Worm (Caenorhabditis elegans): Measurements from ENCODE around the gene F23H11.4.

The F23H11.4 gene

DNA sequence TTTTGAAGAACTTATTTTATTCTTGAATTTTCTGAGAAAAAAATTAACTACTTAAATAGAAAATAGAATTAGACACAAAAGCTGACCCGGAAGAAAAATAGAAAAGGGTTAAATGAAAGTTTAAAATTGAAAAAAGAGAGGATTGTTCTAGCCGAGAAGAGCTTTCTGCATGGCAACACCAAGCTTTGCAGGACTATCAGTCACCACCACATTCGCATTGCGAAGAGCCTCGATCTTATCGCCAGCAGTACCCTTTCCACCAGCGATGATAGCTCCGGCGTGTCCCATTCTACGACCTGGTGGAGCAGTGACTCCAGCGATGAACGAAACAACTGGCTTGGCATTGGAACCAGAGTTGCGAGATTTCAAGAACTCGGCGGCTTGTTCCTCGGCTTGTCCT, 7.2 kb downstream of the F23H11.4 start (continued):
- TF ChIP-seq lin-35 (GFP tag; optimal IDR thresholded peaks at IDR 0.05) (no peak), him-1 (tag; optimal IDR thresholded peaks at IDR 0.05) (peak; percentile 39), unc-130 (GFP tag; optimal IDR thresholded peaks at IDR 0.05) (no peak), cebp-1 (GFP tag; IDR thresholded peaks at IDR 0.05) (no peak), cebp-1 (tag; optimal IDR thresholded peaks at IDR 0.05) (no peak), fkh-3 (tag; optimal IDR thresholded peaks at IDR 0.05) (no peak), lir-1 (GFP tag; conservative IDR thresholded peaks at IDR 0.05) (no peak), F22D6.2 (tag; optimal IDR thresholded peaks at IDR 0.05) (no peak), F10E7.11 (tag; optimal IDR thresholded peaks at IDR 0.05) (peak; percentile 20), ekl-4 (GFP tag; IDR thresholded peaks at IDR 0.05) (peak; percentile 57; the same call in 1 of the 2 replicates), lsy-27 (tag; optimal IDR thresholded peaks at IDR 0.05; ENCODE audit: borderline replicate concordance, insufficient read depth) (no peak), ets-4 (GFP tag; optimal IDR thresholded peaks at IDR 0.05) (no peak), tbx-9 (tag; optimal IDR thresholded peaks at IDR 0.05; ENCODE audit: borderline replicate concordance) (no peak), T26A5.8 (tag; optimal IDR thresholded peaks at IDR 0.05) (no peak)

DNA sequence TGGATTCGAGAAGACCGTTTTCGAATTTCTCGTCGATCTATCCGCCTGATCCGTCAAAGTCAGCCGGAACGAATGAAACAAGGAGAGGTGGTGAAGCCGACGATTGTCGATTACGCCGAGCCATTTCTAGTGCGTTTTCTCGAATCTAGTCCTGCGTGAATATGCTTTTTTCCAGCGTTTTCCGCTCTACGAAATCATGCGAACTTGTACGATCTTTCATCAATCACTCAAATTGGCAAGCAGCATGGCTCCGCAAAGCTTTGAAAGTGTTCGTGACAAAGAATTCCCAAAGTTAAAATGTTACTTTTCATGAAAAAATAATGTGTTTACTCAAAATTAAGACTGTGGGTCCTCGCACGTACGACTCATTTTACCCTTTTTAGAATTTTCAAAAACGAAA, 10.4 kb downstream of the F23H11.4 start:
- TF ChIP-seq Y67H2A.10 (GFP tag; conservative IDR thresholded peaks at IDR 0.05) (no peak), lag-1 (GFP tag; IDR thresholded peaks at IDR 0.05) (0 out of 2 replicates have a peak, but pooled peaks have one; percentile 40), nfya-2 (GFP tag; IDR thresholded peaks at IDR 0.05) (no peak), egrh-3 (GFP tag; IDR thresholded peaks at IDR 0.05) (no peak), ztf-25 (GFP tag; IDR thresholded peaks at IDR 0.05) (no peak)

DNA sequence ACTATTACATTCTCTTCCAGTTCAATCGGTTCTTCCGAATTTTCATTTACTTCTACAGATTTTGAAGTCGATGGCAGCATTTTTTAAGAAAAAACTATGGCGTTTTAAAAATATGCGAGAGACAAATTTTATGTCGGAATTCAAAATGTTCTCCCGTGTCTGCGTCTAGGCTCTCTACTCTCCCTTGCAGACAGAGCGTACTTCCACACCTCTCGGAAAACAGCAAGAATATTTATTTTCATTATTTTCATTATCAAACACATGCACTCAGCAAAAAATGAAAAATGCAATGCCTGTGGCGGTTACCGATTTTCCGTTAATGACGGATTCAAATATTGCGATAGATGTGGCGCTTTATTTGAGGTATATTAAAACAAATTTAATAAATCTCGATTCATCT, 11.8 kb downstream of the F23H11.4 start, which contains the start of the genes ztf-18 and F23H11.2:
ztf-18 (minus strand) TSS at position 188 of the 400 bp plus-strand sequence.
F23H11.2 (plus strand) TSS at position 223 of the 400 bp plus-strand sequence.
- TF ChIP-seq madf-10 (tag; optimal IDR thresholded peaks at IDR 0.05) (no peak), lin-26 (GFP tag; IDR thresholded peaks at IDR 0.05) (no peak), Y56A3A.18 (GFP tag; IDR thresholded peaks at IDR 0.05) (no peak), attf-3 (GFP tag; conservative IDR thresholded peaks at IDR 0.05) (no peak), hrde-1 (tag; optimal IDR thresholded peaks at IDR 0.05; ENCODE audit: borderline replicate concordance) (no peak), F49E8.2 (tag; optimal IDR thresholded peaks at IDR 0.05; ENCODE audit: insufficient read depth) (no peak), ztf-26 (tag; optimal IDR thresholded peaks at IDR 0.05) (no peak), zfh-2 (GFP tag; conservative IDR thresholded peaks at IDR 0.05) (no peak), T26A5.8 (tag; optimal IDR thresholded peaks at IDR 0.05) (no peak), K11D2.4 (GFP tag; IDR thresholded peaks at IDR 0.05) (no peak), F57A8.1 (GFP tag; optimal IDR thresholded peaks at IDR 0.05) (no peak), ztf-28 (GFP tag; IDR thresholded peaks at IDR 0.05) (no peak), hlh-26 (GFP tag; conservative IDR thresholded peaks at IDR 0.05) (no peak), bed-1 (GFP tag; IDR thresholded peaks at IDR 0.05) (no peak), nfya-2 (GFP tag; IDR thresholded peaks at IDR 0.05) (no peak), hmg-20 (GFP tag; IDR thresholded peaks at IDR 0.05) (no peak)

DNA sequence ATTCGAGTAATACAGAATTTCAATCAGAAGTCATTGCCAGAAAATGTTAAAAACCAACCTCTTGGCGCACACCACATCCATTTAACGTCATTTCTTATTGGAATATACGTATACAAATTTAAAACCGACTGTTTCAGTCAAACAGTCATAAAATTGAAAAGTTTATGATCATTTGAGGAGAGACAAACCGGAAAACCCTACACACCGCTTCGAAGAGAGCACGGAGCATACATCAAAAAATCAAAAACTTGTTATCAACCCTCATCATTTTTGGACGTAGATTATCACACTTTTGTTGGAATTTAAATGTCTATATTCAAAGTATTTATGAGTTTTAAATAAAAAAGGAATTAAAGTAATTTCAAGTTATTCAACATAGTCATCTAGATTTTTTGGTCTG, 16.3 kb downstream of the F23H11.4 start, which contains the start of gene T24C4.10:
T24C4.10 (minus strand) TSS at position 230 of the 400 bp plus-strand sequence.
- TF ChIP-seq nhr-80 (tag; optimal IDR thresholded peaks at IDR 0.05), result peak; percentile 76
- TF ChIP-seq snpc-3.4 (tag; optimal IDR thresholded peaks at IDR 0.05), result peak; percentile 27
- no peak for TF ChIP-seq Y53F4B.3 (GFP tag; IDR thresholded peaks at IDR 0.05)
